Worm (Caenorhabditis elegans): ENCODE results near the gene cest-1.2.

cest-1.2 gene

DNA sequence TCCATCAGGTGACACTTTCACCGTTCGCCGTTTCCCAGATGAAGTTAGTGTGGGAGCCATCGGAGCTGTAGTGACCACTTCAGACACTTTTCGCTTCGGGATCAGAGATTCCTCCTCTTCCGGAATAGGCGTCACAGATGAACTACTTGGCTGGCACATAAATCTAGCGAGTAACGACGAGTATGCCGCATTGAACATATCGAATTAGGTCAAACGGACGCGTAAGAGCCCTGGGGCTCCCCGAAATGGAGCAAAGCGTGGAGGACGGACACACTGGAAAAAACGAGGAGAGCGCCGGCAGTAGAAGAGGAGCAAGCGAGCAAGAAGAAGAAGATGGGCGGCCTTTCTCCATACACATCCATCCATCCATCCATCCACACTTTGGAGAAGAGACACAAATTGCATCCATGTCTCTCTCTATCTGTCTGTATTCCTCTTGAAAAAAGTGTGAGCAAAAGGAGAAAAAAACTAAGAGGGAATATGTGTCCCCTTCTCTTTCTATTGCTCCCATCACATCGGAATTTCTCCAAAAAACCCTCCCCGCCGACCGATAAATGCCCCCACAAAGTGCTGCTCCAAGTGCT lies 34.2 kb downstream of the cest-1.2 start:
- no peak for TF ChIP-seq nhr-237 (tag; optimal IDR thresholded peaks at IDR 0.05)
- TF ChIP-seq hmg-11 (tag; optimal IDR thresholded peaks at IDR 0.05), result peak; percentile 13
- peak; percentile 27 for TF ChIP-seq lin-39 (tag; optimal IDR thresholded peaks at IDR 0.05)

DNA sequence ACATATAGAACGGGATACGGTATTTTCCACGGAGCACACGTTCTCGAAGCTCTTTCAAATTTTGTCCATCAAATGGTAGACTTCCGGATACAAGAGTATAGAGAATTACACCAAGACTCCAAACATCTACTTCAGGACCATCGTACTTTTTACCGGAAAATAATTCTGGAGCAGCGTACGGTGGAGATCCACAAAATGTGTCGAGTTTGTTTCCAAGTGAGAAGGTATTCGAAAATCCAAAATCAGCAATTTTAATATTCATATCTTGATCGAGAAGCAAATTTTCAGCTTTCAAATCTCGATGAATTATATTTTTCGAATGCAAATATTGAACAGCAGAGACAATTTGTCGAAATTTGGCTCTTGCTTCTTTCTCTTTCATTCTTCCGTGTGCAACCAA lies 37.5 kb downstream of the cest-1.2 start:
- TF ChIP-seq nhr-77 (tag; optimal IDR thresholded peaks at IDR 0.05) (no peak), R02D3.7 (tag; optimal IDR thresholded peaks at IDR 0.05) (no peak), nhr-28 (tag; optimal IDR thresholded peaks at IDR 0.05) (no peak), unc-39 (tag; optimal IDR thresholded peaks at IDR 0.05) (no peak), lin-39 (tag; optimal IDR thresholded peaks at IDR 0.05) (no peak), nhr-76 (tag; optimal IDR thresholded peaks at IDR 0.05) (no peak)

DNA sequence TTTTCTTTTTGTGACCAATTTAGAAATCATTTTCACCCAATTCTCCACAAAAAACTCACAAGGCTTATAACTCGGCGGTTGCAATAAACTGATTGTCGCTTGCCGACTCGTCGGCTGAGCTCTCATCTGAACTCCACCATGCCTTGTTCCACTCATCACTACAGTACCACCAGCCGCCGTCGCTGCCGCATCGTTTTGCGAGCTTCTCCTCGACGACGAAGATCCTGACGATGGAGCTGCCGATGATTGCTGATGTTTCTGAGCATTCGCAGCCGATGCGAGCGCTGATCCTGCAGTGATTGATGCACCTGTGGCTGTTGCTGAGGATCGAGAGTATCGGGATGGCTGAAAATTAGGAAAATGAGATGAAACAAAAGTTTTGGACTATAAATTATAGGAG lies 40.0 kb downstream of the cest-1.2 start:
- TF ChIP-seq fkh-10 (GFP tag; optimal IDR thresholded peaks at IDR 0.05) (no peak), pqm-1 (tag; optimal IDR thresholded peaks at IDR 0.05) (no peak), R02D3.7 (tag; optimal IDR thresholded peaks at IDR 0.05) (no peak), egl-27 (tag; optimal IDR thresholded peaks at IDR 0.05) (no peak), jun-1 (tag; optimal IDR thresholded peaks at IDR 0.05) (no peak), ztf-4 (tag; optimal IDR thresholded peaks at IDR 0.05) (no peak), aly-2 (tag; optimal IDR thresholded peaks at IDR 0.05) (no peak), nhr-12 (tag; optimal IDR thresholded peaks at IDR 0.05) (no peak), zag-1 (tag; optimal IDR thresholded peaks at IDR 0.05) (no peak), sea-2 (GFP tag; optimal IDR thresholded peaks at IDR 0.05) (no peak), ceh-16 (tag; optimal IDR thresholded peaks at IDR 0.05) (no peak)

DNA sequence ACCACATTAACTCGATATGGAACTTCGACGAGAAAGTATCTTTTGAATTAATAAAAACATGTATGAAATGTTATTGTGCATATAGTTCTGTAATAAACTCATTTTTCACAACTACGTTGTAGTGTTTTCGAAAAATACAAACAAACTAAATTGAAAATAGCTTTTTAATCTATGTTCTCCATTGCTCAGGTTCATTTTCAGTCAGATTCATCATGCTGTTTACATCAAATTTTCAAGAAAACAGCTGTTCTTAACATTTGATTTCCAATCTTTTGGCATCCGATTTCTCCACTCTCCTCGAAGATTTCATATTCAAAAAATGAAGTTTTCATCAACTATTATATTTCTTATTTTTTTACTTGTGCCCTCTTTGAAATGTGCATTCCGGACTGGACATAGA lies 50.6 kb downstream of the cest-1.2 start, which contains the start of gene H39E23.2:
TSS of gene H39E23.2 (plus strand) at position 301 of the 400 bp plus-strand sequence.
- TF ChIP-seq nhr-76 (tag; optimal IDR thresholded peaks at IDR 0.05) (no peak), ceh-16 (tag; optimal IDR thresholded peaks at IDR 0.05) (no peak), egl-27 (tag; optimal IDR thresholded peaks at IDR 0.05) (no peak), lsy-12 (tag; optimal IDR thresholded peaks at IDR 0.05) (no peak), pqm-1 (tag; optimal IDR thresholded peaks at IDR 0.05) (no peak), nhr-12 (tag; optimal IDR thresholded peaks at IDR 0.05) (no peak), nhr-23 (tag; optimal IDR thresholded peaks at IDR 0.05) (no peak), mml-1 (tag; optimal IDR thresholded peaks at IDR 0.05) (no peak), aly-2 (tag; optimal IDR thresholded peaks at IDR 0.05) (no peak), eor-1 (tag; optimal IDR thresholded peaks at IDR 0.05) (no peak), R02D3.7 (tag; optimal IDR thresholded peaks at IDR 0.05) (no peak), nhr-67 (tag; optimal IDR thresholded peaks at IDR 0.05) (no peak), daf-12 (tag; optimal IDR thresholded peaks at IDR 0.05) (no peak), tbx-2 (tag; optimal IDR thresholded peaks at IDR 0.05) (no peak), nhr-77 (tag; optimal IDR thresholded peaks at IDR 0.05) (no peak), ceh-9 (tag; optimal IDR thresholded peaks at IDR 0.05) (no peak), ZK546.5 (tag; optimal IDR thresholded peaks at IDR 0.05) (no peak), elt-3 (tag; optimal IDR thresholded peaks at IDR 0.05) (no peak), sea-2 (GFP tag; optimal IDR thresholded peaks at IDR 0.05) (no peak), ztf-4 (tag; optimal IDR thresholded peaks at IDR 0.05) (no peak)
